Fruit fly (Drosophila melanogaster) whole organism, embryonic: Measurements from ENCODE around the gene Rad60.

ENCODE experiments used
- Atf-2 ChIP-seq: fragments of 200-800 bp; sonication (Bioruptor generic); optimal IDR thresholded peaks from 2 replicates; lab custom pipeline; 2016; ENCODE audit warnings: missing biosample characterization, missing genetic modification characterization
- Bdp1 ChIP-seq: fragments of 200-800 bp; sonication (Bioruptor generic); optimal IDR thresholded peaks from 3 replicates; lab custom pipeline; 2016; ENCODE audit warnings: missing biosample characterization, missing genetic modification characterization
- Bgb ChIP-seq: fragments of 200-800 bp; sonication (Bioruptor generic); IDR thresholded peaks from 2 replicates; pipeline ENCODE4 v1.3.6; 2022; ENCODE audit warnings: missing biosample characterization, missing genetic modification characterization; ENCODE audit not compliant: partially characterized antibody
- CG10209 ChIP-seq: fragments of 200-800 bp; sonication (Bioruptor generic); optimal IDR thresholded peaks from 3 replicates; lab custom pipeline; 2017; ENCODE audit warnings: missing biosample characterization, mild to moderate bottlenecking, missing genetic modification characterization, missing genetic modification reagents
- CG12104 ChIP-seq: fragments of 200-800 bp; sonication (Bioruptor generic); optimal IDR thresholded peaks from 3 replicates; lab custom pipeline; 2016; ENCODE audit warnings: missing biosample characterization, missing genetic modification characterization
- CG13123 ChIP-seq: fragments of 200-800 bp; sonication (Bioruptor generic); optimal IDR thresholded peaks from 2 replicates; lab custom pipeline; 2016; ENCODE audit warnings: missing biosample characterization, missing genetic modification characterization
- CG13287 ChIP-seq: fragments of 200-800 bp; sonication (Bioruptor generic); IDR thresholded peaks from 2 replicates; pipeline ENCODE4 v1.3.6; 2022; ENCODE audit warnings: missing biosample characterization, missing genetic modification characterization; ENCODE audit not compliant: partially characterized antibody
- CG15696 ChIP-seq: fragments of 200-800 bp; sonication (Bioruptor generic); optimal IDR thresholded peaks from 2 replicates; lab custom pipeline; 2019; ENCODE audit warnings: missing biosample characterization, mild to moderate bottlenecking, missing genetic modification characterization, moderate library complexity
- CG1647 ChIP-seq: fragments of 200-800 bp; sonication (Bioruptor generic); optimal IDR thresholded peaks from 3 replicates; lab custom pipeline; 2016; ENCODE audit warnings: missing biosample characterization, missing genetic modification characterization
- CG17912 ChIP-seq: fragments of 200-800 bp; sonication (Bioruptor generic); optimal IDR thresholded peaks from 2 replicates; lab custom pipeline; 2018; ENCODE audit warnings: missing biosample characterization, mild to moderate bottlenecking, missing genetic modification characterization
- CG1832 ChIP-seq: fragments of 200-800 bp; sonication (Bioruptor generic); optimal IDR thresholded peaks from 2 replicates; lab custom pipeline; 2017; ENCODE audit warnings: missing biosample characterization, mild to moderate bottlenecking, missing genetic modification characterization, inconsistent platforms
- CG2875 ChIP-seq: fragments of 200-800 bp; sonication (Bioruptor generic); optimal IDR thresholded peaks from 2 replicates; lab custom pipeline; 2017; ENCODE audit warnings: missing biosample characterization, mild to moderate bottlenecking, missing genetic modification characterization, missing genetic modification reagents
- CG31388 ChIP-seq: fragments of 200-800 bp; sonication (Bioruptor generic); optimal IDR thresholded peaks from 2 replicates; lab custom pipeline; 2016; ENCODE audit warnings: missing biosample characterization, missing genetic modification characterization
- CG5245 ChIP-seq: fragments of 200-800 bp; sonication (Bioruptor generic); optimal IDR thresholded peaks from 3 replicates; lab custom pipeline; 2016; ENCODE audit warnings: missing biosample characterization, missing genetic modification characterization
- CG7745 ChIP-seq: fragments of 200-800 bp; sonication (Bioruptor generic); optimal IDR thresholded peaks from 2 replicates; lab custom pipeline; 2018; ENCODE audit warnings: missing biosample characterization, mild to moderate bottlenecking, missing genetic modification characterization, moderate library complexity
- CrebB ChIP-seq: fragments of 200-800 bp; sonication (Bioruptor generic); optimal IDR thresholded peaks from 3 replicates; lab custom pipeline; 2018; ENCODE audit warnings: missing biosample characterization, mild to moderate bottlenecking, missing genetic modification characterization
- Dip3 ChIP-seq: fragments of 200-800 bp; sonication (Bioruptor generic); optimal IDR thresholded peaks from 3 replicates; lab custom pipeline; 2016; ENCODE audit warnings: missing biosample characterization, missing genetic modification characterization
- E2f2 ChIP-seq: fragments of 200-800 bp; sonication (Bioruptor generic); IDR thresholded peaks from 2 replicates; pipeline ENCODE4 v1.3.6; 2022; ENCODE audit warnings: missing biosample characterization, missing genetic modification characterization
- Gsc ChIP-seq: fragments of 200-800 bp; sonication (Bioruptor generic); IDR thresholded peaks from 2 replicates; pipeline ENCODE4 v1.3.6; 2022; ENCODE audit warnings: missing biosample characterization, missing genetic modification characterization
- Gug ChIP-seq: fragments of 200-800 bp; sonication (Bioruptor generic); IDR thresholded peaks from 4 replicates; pipeline ENCODE4 v1.3.6; 2022; ENCODE audit warnings: missing biosample characterization, missing genetic modification characterization
- H2.0 ChIP-seq: fragments of 200-800 bp; sonication (Bioruptor generic); IDR thresholded peaks from 2 replicates; pipeline ENCODE4 v1.3.6; 2022; ENCODE audit warnings: missing biosample characterization, missing genetic modification characterization
- Hsf ChIP-seq: fragments of 200-800 bp; sonication (Bioruptor generic); optimal IDR thresholded peaks from 3 replicates; lab custom pipeline; 2016; ENCODE audit warnings: missing biosample characterization, missing genetic modification characterization
- Med ChIP-seq: fragments of 200-800 bp; sonication (Bioruptor generic); peaks from one replicate; lab custom pipeline; 2016; ENCODE audit warnings: missing biosample characterization, missing genetic modification characterization, mild to moderate bottlenecking, inconsistent platforms, moderate library complexity
- Mrtf ChIP-seq: fragments of 200-800 bp; sonication (Bioruptor generic); IDR thresholded peaks from 3 replicates; pipeline ENCODE4 v1.3.6; 2022; ENCODE audit warnings: missing biosample characterization, missing genetic modification characterization
- Myb ChIP-seq: fragments of 200-800 bp; sonication (Bioruptor generic); optimal IDR thresholded peaks from 2 replicates; lab custom pipeline; 2016; ENCODE audit warnings: missing biosample characterization, missing genetic modification characterization
- NK7.1 ChIP-seq: fragments of 200-800 bp; sonication (Bioruptor generic); optimal IDR thresholded peaks from 3 replicates; lab custom pipeline; 2016; ENCODE audit warnings: missing biosample characterization, missing genetic modification characterization
- Nf-YB ChIP-seq: fragments of 200-800 bp; sonication (Bioruptor generic); optimal IDR thresholded peaks from 3 replicates; lab custom pipeline; 2019; ENCODE audit warnings: missing biosample characterization, mild to moderate bottlenecking, missing genetic modification characterization, moderate library complexity
- Opbp ChIP-seq: fragments of 200-800 bp; sonication (Bioruptor generic); IDR thresholded peaks from 3 replicates; pipeline ENCODE4 v1.3.6; 2022; ENCODE audit warnings: missing biosample characterization, missing genetic modification characterization; ENCODE audit not compliant: partially characterized antibody
- Ravus ChIP-seq: fragments of 200-800 bp; sonication (Bioruptor generic); IDR thresholded peaks from 2 replicates; pipeline ENCODE4 v1.3.6; 2022; ENCODE audit warnings: missing biosample characterization, missing genetic modification characterization
- Spps ChIP-seq: fragments of 200-800 bp; sonication (Bioruptor generic); optimal IDR thresholded peaks from 2 replicates; lab custom pipeline; 2018; ENCODE audit warnings: missing biosample characterization, mild to moderate bottlenecking, missing genetic modification characterization
- TFAM ChIP-seq: fragments of 200-800 bp; sonication (Bioruptor generic); optimal IDR thresholded peaks from 2 replicates; lab custom pipeline; 2017; ENCODE audit warnings: missing biosample characterization, missing genetic modification characterization, inconsistent platforms
- Trl ChIP-seq, 3 experiments: fragments of >200 bp in 2 of 3; fragments of 200-800 bp in 1 of 3; sonication (Bioruptor generic) in 1 of 3; optimal IDR thresholded peaks; 2 replicates in 1 of 3; 3 replicates in 2 of 3; lab custom pipeline; 2016 to 2017; ENCODE audit warnings: missing biosample characterization in 1 of 3, missing genetic modification characterization in 1 of 3
- al ChIP-seq: fragments of 200-800 bp; sonication (Bioruptor generic); IDR thresholded peaks from 2 replicates; pipeline ENCODE4 v1.3.6; 2022; ENCODE audit warnings: missing biosample characterization, missing genetic modification characterization
- dan ChIP-seq: fragments of 200-800 bp; sonication (Bioruptor generic); IDR thresholded peaks from 2 replicates; pipeline ENCODE4 v1.3.6; 2022; ENCODE audit warnings: missing biosample characterization, missing genetic modification characterization
- ewg ChIP-seq: fragments of 200-800 bp; sonication (Bioruptor generic); optimal IDR thresholded peaks from 3 replicates; lab custom pipeline; 2017; ENCODE audit warnings: mild to moderate bottlenecking, missing biosample characterization, missing genetic modification reagents, missing genetic modification characterization
- eyg ChIP-seq: fragments of 200-800 bp; sonication (Bioruptor generic); optimal IDR thresholded peaks from 3 replicates; lab custom pipeline; 2016; ENCODE audit warnings: missing biosample characterization, missing genetic modification characterization
- fd3F ChIP-seq: fragments of 200-800 bp; sonication (Bioruptor generic); optimal IDR thresholded peaks from 2 replicates; lab custom pipeline; 2018; ENCODE audit warnings: missing biosample characterization, mild to moderate bottlenecking, missing genetic modification characterization, moderate library complexity
- gcm ChIP-seq: fragments of 200-800 bp; sonication (Bioruptor generic); optimal IDR thresholded peaks from 2 replicates; lab custom pipeline; 2019; ENCODE audit warnings: missing biosample characterization, mild to moderate bottlenecking, missing genetic modification characterization, moderate library complexity
- gfzf ChIP-seq: fragments of 200-800 bp; sonication (Bioruptor generic); optimal IDR thresholded peaks from 2 replicates; lab custom pipeline; 2016; ENCODE audit warnings: missing biosample characterization, mild to moderate bottlenecking, missing genetic modification characterization, moderate library complexity
- ind ChIP-seq: fragments of 200-800 bp; sonication (Bioruptor generic); optimal IDR thresholded peaks from 3 replicates; lab custom pipeline; 2016; ENCODE audit warnings: missing biosample characterization, missing genetic modification characterization
- inv ChIP-seq: fragments of 200-800 bp; sonication (Bioruptor generic); IDR thresholded peaks from 2 replicates; pipeline ENCODE4 v1.3.6; 2022; ENCODE audit warnings: missing biosample characterization, missing genetic modification characterization; ENCODE audit not compliant: partially characterized antibody
- pb ChIP-seq: fragments of 200-800 bp; sonication (Bioruptor generic); optimal IDR thresholded peaks from 3 replicates; lab custom pipeline; 2016; ENCODE audit warnings: missing biosample characterization, missing genetic modification characterization
- pita ChIP-seq: fragments of 200-800 bp; sonication (Bioruptor generic); optimal IDR thresholded peaks from 2 replicates; lab custom pipeline; 2017; ENCODE audit warnings: missing biosample characterization, mild to moderate bottlenecking, missing genetic modification characterization
- pros ChIP-seq: fragments of 200-800 bp; sonication (Bioruptor generic); optimal IDR thresholded peaks from 3 replicates; lab custom pipeline; 2019; ENCODE audit warnings: missing biosample characterization, mild to moderate bottlenecking, missing genetic modification characterization, moderate library complexity
- repo ChIP-seq: fragments of 200-800 bp; sonication (Bioruptor generic); optimal IDR thresholded peaks from 2 replicates; lab custom pipeline; 2016; ENCODE audit warnings: missing biosample characterization, missing genetic modification characterization
- ro ChIP-seq: fragments of 200-800 bp; sonication (Bioruptor generic); IDR thresholded peaks from 2 replicates; pipeline ENCODE4 v1.3.6; 2022; ENCODE audit warnings: missing biosample characterization, missing genetic modification characterization
- salm ChIP-seq: fragments of 200-800 bp; sonication (Bioruptor generic); optimal IDR thresholded peaks from 2 replicates; lab custom pipeline; 2018; ENCODE audit warnings: missing biosample characterization, mild to moderate bottlenecking, missing genetic modification characterization
- slp2 ChIP-seq: fragments of 200-800 bp; sonication (Bioruptor generic); optimal IDR thresholded peaks from 2 replicates; lab custom pipeline; 2016; ENCODE audit warnings: missing biosample characterization, missing genetic modification characterization
- sug ChIP-seq: fragments of 200-800 bp; optimal IDR thresholded peaks from 2 replicates; lab custom pipeline; 2019; ENCODE audit warnings: missing biosample characterization, mild to moderate bottlenecking, missing genetic modification characterization, moderate library complexity
- vvl ChIP-seq: fragments of 200-800 bp; sonication (Bioruptor generic); IDR thresholded peaks from 2 replicates; pipeline ENCODE4 v1.3.6; 2022; ENCODE audit warnings: missing biosample characterization, missing genetic modification characterization
- z ChIP-seq: fragments of 200-800 bp; sonication (Bioruptor generic); IDR thresholded peaks from 3 replicates; pipeline ENCODE4 v1.3.6; 2022; ENCODE audit warnings: missing biosample characterization, missing genetic modification characterization

Rad60 gene

dm6 chr3R:23251256-23251655 lies at the start of gene Rad60, which contains the start of gene EloA (continued):
- peak; percentile 85 for TF ChIP-seq Dip3 (GFP tag; lab: Kevin White, UChicago)
- TF ChIP-seq Bgb (GFP tag; lab: Robert Waterston, UW) = peak; percentile 74
- TF ChIP-seq CG12104 = peak; percentile 55
- no peak for TF ChIP-seq z (GFP tag; lab: Robert Waterston, UW)
- TF ChIP-seq CrebB = peak; percentile 74
- peak; percentile 83 for TF ChIP-seq Atf-2 (GFP tag; lab: Kevin White, UChicago)
- TF ChIP-seq Ravus (GFP tag; lab: Robert Waterston, UW) = no peak
- no peak for TF ChIP-seq Trl (optimal IDR thresholded peaks at IDR 0.05; lab: Kevin White, UChicago)
- TF ChIP-seq Trl (GFP tag; optimal IDR thresholded peaks at IDR 0.05; lab: Kevin White, UChicago) = peak; percentile 90
- TF ChIP-seq CG5245 = peak; percentile 73
- peak; percentile 39 for TF ChIP-seq salm
- TF ChIP-seq Hsf (GFP tag; lab: Kevin White, UChicago) = peak; percentile 85
- peak; percentile 10 for TF ChIP-seq CG17912
- peak; percentile 27 for TF ChIP-seq CG31388 (GFP tag; lab: Kevin White, UChicago)
- no peak for TF ChIP-seq pita (GFP tag; lab: Kevin White, UChicago)
- peak; percentile 31 for TF ChIP-seq fd3F (GFP tag; lab: Kevin White, UChicago)
- peak; percentile 31 for TF ChIP-seq gfzf
- TF ChIP-seq Med (GFP tag; lab: Kevin White, UChicago) = peak; percentile 99
- peak; percentile 73 for TF ChIP-seq E2f2 (GFP tag; lab: Robert Waterston, UW)
- TF ChIP-seq Gsc = no peak
- TF ChIP-seq Gug (GFP tag; lab: Robert Waterston, UW) = peak; percentile 59
- no peak for TF ChIP-seq pros (GFP tag; lab: Kevin White, UChicago)
- peak; percentile 65; the same call in 1 of the 2 replicates for TF ChIP-seq al
- peak; percentile 37 for TF ChIP-seq inv
- peak; percentile 71 for TF ChIP-seq repo (GFP tag; lab: Kevin White, UChicago)
- peak; percentile 65 for TF ChIP-seq sug (tag; lab: Kevin White, UChicago)
- TF ChIP-seq ind = peak; percentile 83
- no peak for TF ChIP-seq TFAM (GFP tag; lab: Kevin White, UChicago)
- peak; percentile 71 for TF ChIP-seq gcm (GFP tag; lab: Kevin White, UChicago)
- TF ChIP-seq CG13123 (GFP tag; lab: Kevin White, UChicago) = peak; percentile 45
- peak; percentile 86 for TF ChIP-seq CG13287 (GFP tag; lab: Robert Waterston, UW)
- TF ChIP-seq Mrtf (GFP tag; lab: Robert Waterston, UW) = peak; percentile 31; the same call in 1 of the 3 replicates
- TF ChIP-seq CG15696 = peak; percentile 48
- peak; percentile 82 for TF ChIP-seq Bdp1 (GFP tag; lab: Kevin White, UChicago)
- TF ChIP-seq slp2 (GFP tag; lab: Kevin White, UChicago) = peak; percentile 84
- TF ChIP-seq CG1647 (GFP tag; lab: Kevin White, UChicago) = peak; percentile 73
- peak; percentile 38 for TF ChIP-seq Nf-YB (GFP tag; lab: Kevin White, UChicago)
- TF ChIP-seq ro (GFP tag; lab: Robert Waterston, UW) = 0 out of 2 replicates have a peak, but pooled peaks have one; percentile 9
- TF ChIP-seq CG1832 (GFP tag; lab: Kevin White, UChicago) = no peak
- peak; percentile 79 for TF ChIP-seq Myb
- peak; percentile 86 for TF ChIP-seq vvl
- TF ChIP-seq CG10209 (GFP tag; lab: Kevin White, UChicago) = peak; percentile 55
- peak; percentile 56 for TF ChIP-seq Opbp (GFP tag; lab: Robert Waterston, UW)
- TF ChIP-seq CG7745 (tag; lab: Kevin White, UChicago) = no peak
- peak; percentile 42 for TF ChIP-seq pb (GFP tag; lab: Kevin White, UChicago)
- no peak for TF ChIP-seq dan (GFP tag; lab: Robert Waterston, UW)
- peak; percentile 64 for TF ChIP-seq NK7.1
- TF ChIP-seq ewg (GFP tag; lab: Kevin White, UChicago) = peak; percentile 50
- TF ChIP-seq H2.0 = peak; percentile 69
- peak; percentile 49 for TF ChIP-seq Spps (tag; lab: Kevin White, UChicago)
- peak; percentile 52 for TF ChIP-seq CG2875 (GFP tag; lab: Kevin White, UChicago)
- peak; percentile 59 for TF ChIP-seq eyg
